Fruit fly (Drosophila melanogaster) S2 (cell line): Measurements from ENCODE around the gene CG4133.

Experiments
- CG8478 ChIP-seq: fragments of >200 bp; optimal IDR thresholded peaks from 2 replicates; lab custom pipeline; 2018
- CTCF ChIP-seq, 2 experiments: fragments of >200 bp; optimal IDR thresholded peaks; 2 replicates each; lab custom pipeline; 2018

- no peak for TF ChIP-seq CG8478 (lab: Kevin White, UChicago)
- TF ChIP-seq CTCF (optimal IDR thresholded peaks at IDR 0.05; lab: Kevin White, UChicago): no peak
These were observed 13.9 kb upstream of the CG4133 start for dm6 chr2L:441455-441730.
